Fruit fly (Drosophila melanogaster): ENCODE data around the gene vret.

vret gene

DNA sequence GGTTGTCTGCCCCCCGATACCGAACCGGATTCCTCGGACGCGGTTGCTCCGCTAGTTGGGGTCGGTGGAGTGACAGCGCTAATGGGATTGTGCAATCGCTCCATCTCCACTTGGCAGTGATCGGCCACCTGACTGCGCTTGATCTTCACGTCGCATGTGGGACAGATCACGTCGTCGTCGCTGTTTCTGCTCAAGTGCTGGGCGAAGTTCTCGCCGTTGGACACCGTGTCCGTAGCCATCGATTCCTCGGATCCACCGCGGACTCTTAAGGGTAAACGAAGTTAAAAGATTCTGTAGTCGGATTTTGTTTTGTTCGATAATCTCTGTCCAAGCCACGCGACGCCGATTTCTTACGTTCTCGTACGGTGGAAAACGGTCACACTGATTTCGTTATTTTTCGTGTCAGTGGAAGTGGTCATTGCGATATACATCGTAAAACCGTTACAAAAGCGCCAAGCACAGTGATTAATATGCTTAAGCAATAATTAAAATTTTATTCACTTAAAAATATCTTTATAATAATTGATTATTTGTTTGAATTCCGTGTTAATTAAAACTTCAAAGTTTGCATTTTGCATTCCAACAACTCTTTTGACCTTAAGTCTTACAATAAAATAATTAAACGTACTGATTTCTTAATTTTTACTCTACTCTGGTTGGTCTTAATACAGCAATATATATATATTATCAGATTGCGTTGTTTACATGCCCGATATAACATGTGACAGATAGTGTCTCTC lies 19.2 kb downstream of the vret start, which contains the start of gene RNF220 (continued):
- TF ChIP-seq ato (GFP tag; IDR thresholded peaks at IDR 0.05; ENCODE audit: partially characterized antibody) (peak; percentile 47), CG17829 (tag; optimal IDR thresholded peaks at IDR 0.05) (peak; percentile 1), CG16863 (GFP tag; optimal IDR thresholded peaks at IDR 0.05) (no peak), gfzf (GFP tag; optimal IDR thresholded peaks at IDR 0.05) (peak; percentile 73), CG4360 (GFP tag; IDR thresholded peaks at IDR 0.05) (no peak), CG15696 (tag; optimal IDR thresholded peaks at IDR 0.05) (no peak), D (optimal IDR thresholded peaks at IDR 0.05) (no peak), D (GFP tag; optimal IDR thresholded peaks at IDR 0.05) (no peak), hth (optimal IDR thresholded peaks at IDR 0.05) (no peak), knrl (GFP tag; IDR thresholded peaks at IDR 0.05; ENCODE audit: partially characterized antibody) (no peak; the same call in none of the 3 replicates), trh (GFP tag; optimal IDR thresholded peaks at IDR 0.05) (no peak), E2f2 (GFP tag; IDR thresholded peaks at IDR 0.05) (no peak), Rx (GFP tag; IDR thresholded peaks at IDR 0.05) (no peak), Optix (GFP tag; IDR thresholded peaks at IDR 0.05) (no peak), zen2 (GFP tag; IDR thresholded peaks at IDR 0.05; ENCODE audit: partially characterized antibody) (peak; percentile 60), CG4282 (GFP tag; optimal IDR thresholded peaks at IDR 0.05) (no peak), nmo (GFP tag; optimal IDR thresholded peaks at IDR 0.05) (peak; percentile 45), Spps (tag; optimal IDR thresholded peaks at IDR 0.05) (no peak), Hr3 (GFP tag; optimal IDR thresholded peaks at IDR 0.05) (no peak), CG1529 (GFP tag; optimal IDR thresholded peaks at IDR 0.05) (no peak), CG31441 (GFP tag; IDR thresholded peaks at IDR 0.05) (peak; percentile 58; the same call in 1 of the 2 replicates), zfh2 (GFP tag; optimal IDR thresholded peaks at IDR 0.05) (no peak), tll (GFP tag; optimal IDR thresholded peaks at IDR 0.05) (no peak), CG2678 (tag; optimal IDR thresholded peaks at IDR 0.05) (peak; percentile 35), ase (GFP tag; IDR thresholded peaks at IDR 0.05) (no peak), CG17361 (GFP tag; IDR thresholded peaks at IDR 0.05) (peak; percentile 60), gem (tag; optimal IDR thresholded peaks at IDR 0.05) (peak; percentile 49), CG8290 (GFP tag; optimal IDR thresholded peaks at IDR 0.05) (no peak), CG8290 (tag; optimal IDR thresholded peaks at IDR 0.05) (peak in 1 of 2 experiments; percentile 1), Nf-YB (GFP tag; optimal IDR thresholded peaks at IDR 0.05) (no peak), H15 (GFP tag; IDR thresholded peaks at IDR 0.05) (no peak), sens-2 (GFP tag; IDR thresholded peaks at IDR 0.05) (no peak), CG1024 (GFP tag; IDR thresholded peaks at IDR 0.05) (no peak), repo (GFP tag; optimal IDR thresholded peaks at IDR 0.05) (no peak), CG7963 (GFP tag; IDR thresholded peaks at IDR 0.05; ENCODE audit: partially characterized antibody) (peak; percentile 61; the same call in 2 of the 3 replicates), D19A (tag; optimal IDR thresholded peaks at IDR 0.05) (peak; percentile 1), CG10274 (GFP tag; optimal IDR thresholded peaks at IDR 0.05) (no peak), HLH54F (GFP tag; optimal IDR thresholded peaks at IDR 0.05) (no peak), Scr (GFP tag; IDR thresholded peaks at IDR 0.05; ENCODE audit: partially characterized antibody) (no peak; the same call in 1 of the 2 replicates), CG10267 (tag; optimal IDR thresholded peaks at IDR 0.05) (no peak), rib (GFP tag; IDR thresholded peaks at IDR 0.05) (no peak), lola (GFP tag; optimal IDR thresholded peaks at IDR 0.05) (peak in 1 of 3 experiments; percentile 16), CG11093 (GFP tag; IDR thresholded peaks at IDR 0.05) (no peak), psq (GFP tag; optimal IDR thresholded peaks at IDR 0.05) (no peak), Hmr (GFP tag; optimal IDR thresholded peaks at IDR 0.05) (no peak), CG18476 (GFP tag; optimal IDR thresholded peaks at IDR 0.05) (no peak), CG17186 (GFP tag; optimal IDR thresholded peaks at IDR 0.05) (no peak), pzg (GFP tag; optimal IDR thresholded peaks at IDR 0.05) (peak; percentile 51), CTCF (GFP tag; optimal IDR thresholded peaks at IDR 0.05) (peak; percentile 38), crol (GFP tag; IDR thresholded peaks at IDR 0.05) (no peak), CG17359 (tag; optimal IDR thresholded peaks at IDR 0.05) (no peak)

All from whole organism, embryonic.